Fruit fly (Drosophila melanogaster) whole organism, prepupa: Measurements from ENCODE around the gene CG43229.

Experiments
- CG10631 ChIP-seq: fragments of 200-800 bp; sonication (Bioruptor generic); optimal IDR thresholded peaks from 2 replicates; lab custom pipeline; 2016; ENCODE audit warnings: missing biosample characterization, missing genetic modification characterization
- Eip78C ChIP-seq: fragments of 200-800 bp; sonication (Bioruptor generic); peaks from one replicate; lab custom pipeline; 2016; ENCODE audit warnings: missing biosample characterization, missing genetic modification characterization
- esn ChIP-seq: fragments of 200-800 bp; sonication (Bioruptor generic); optimal IDR thresholded peaks from 2 replicates; lab custom pipeline; 2016; ENCODE audit warnings: missing biosample characterization, mild to moderate bottlenecking, missing genetic modification characterization, moderate library complexity

DNA sequence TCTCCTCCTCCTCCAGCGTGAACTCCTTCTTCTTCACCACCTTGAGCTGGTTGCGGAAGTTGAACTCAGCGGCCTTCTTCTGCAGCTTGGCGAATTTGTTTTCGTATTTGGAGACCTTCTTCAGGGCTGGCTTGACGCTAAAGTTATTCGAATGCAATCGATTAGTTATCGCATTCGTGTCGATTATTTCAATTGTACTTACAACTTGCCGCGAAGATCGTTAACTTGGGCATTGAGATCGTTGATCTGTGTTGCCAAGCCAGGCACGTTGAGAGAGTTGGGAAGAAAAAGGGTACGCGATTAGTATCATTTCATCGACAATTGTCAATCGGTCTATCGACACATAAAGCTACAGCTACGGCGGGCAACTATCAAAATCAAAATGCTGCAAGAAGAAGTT lies 31.7 kb upstream of the CG43229 start:
- TF ChIP-seq Eip78C (no peak), CG10631 (no peak), esn (GFP tag; lab: Kevin White, UChicago) (no peak)
